Worm (Caenorhabditis elegans) whole organism, early embryonic: ENCODE measurements around the gene T06E4.5.

ENCODE experiments used
- F13C5.2 ChIP-seq: sonication (generic microtip); optimal IDR thresholded peaks from 2 replicates; lab custom pipeline; 2017; ENCODE audit warnings: mild to moderate bottlenecking, missing genetic modification characterization, inconsistent platforms, missing compliant biosample characterization
- ama-1 ChIP-seq: fragments of 150-350 bp; optimal IDR thresholded peaks from 2 replicates; lab custom pipeline; 2014
- ceh-13 ChIP-seq: fragments of 200-800 bp; sonication (Bioruptor generic); optimal IDR thresholded peaks from 2 replicates; lab custom pipeline; 2018; ENCODE audit warnings: mild to moderate bottlenecking, missing genetic modification characterization, missing compliant biosample characterization
- ceh-36 ChIP-seq: sonication (generic microtip); optimal IDR thresholded peaks from 2 replicates; lab custom pipeline; 2016; ENCODE audit warnings: missing genetic modification characterization, inconsistent platforms, missing compliant biosample characterization
- scrt-1 ChIP-seq: fragments of 200-800 bp; sonication (Bioruptor generic); IDR thresholded peaks from 2 replicates; pipeline ENCODE4 v1.3.6; 2022; ENCODE audit warnings: missing genetic modification characterization, missing compliant biosample characterization

ce11 chrV:9583323-9583644 lies 47.8 kb upstream of the T06E4.5 start, which contains the start of gene K09G1.1:
- no peak for TF ChIP-seq ceh-13 (GFP tag; lab: Kevin White, UChicago)
- TF ChIP-seq ama-1 (lab: Kevin White, UChicago): no peak
- no peak for TF ChIP-seq F13C5.2 (tag; lab: Kevin White, UChicago)
- TF ChIP-seq scrt-1 (GFP tag; lab: Robert Waterston, UW): no peak
- TF ChIP-seq ceh-36: no peak
